Worm (Caenorhabditis elegans): Measurements from ENCODE around the gene ins-1.
A peak's percentile ranks its signal among the peaks of the same experiment; 100 is the strongest.

DNA sequence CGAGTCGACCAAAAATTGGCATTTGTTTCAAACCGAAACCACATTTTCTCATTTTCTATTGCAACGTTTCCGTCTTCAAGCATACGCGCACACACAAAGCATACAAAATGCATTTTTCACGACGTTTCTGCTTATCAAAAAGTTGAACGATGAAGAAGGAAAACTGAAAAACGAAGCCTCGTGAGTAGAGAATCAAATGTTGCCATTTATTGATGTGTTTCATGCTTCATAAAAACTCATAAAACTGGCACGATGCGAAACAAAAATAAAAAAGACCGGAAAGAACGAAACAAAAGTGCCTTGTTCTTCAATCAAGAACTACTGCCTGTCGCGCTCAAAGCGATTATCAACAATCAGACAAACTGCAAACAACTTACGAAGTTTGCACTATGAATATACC, 16.1 kb upstream of the ins-1 start:
- no peak for TF ChIP-seq lin-13 (GFP tag; optimal IDR thresholded peaks at IDR 0.05)
- no peak for TF ChIP-seq mdl-1 (tag; optimal IDR thresholded peaks at IDR 0.05)
- no peak for TF ChIP-seq daf-16 (GFP tag; optimal IDR thresholded peaks at IDR 0.05)
- TF ChIP-seq daf-16 (tag; optimal IDR thresholded peaks at IDR 0.05), result peak; percentile 76
- TF ChIP-seq lsy-2 (tag; optimal IDR thresholded peaks at IDR 0.05), result no peak

Measured in whole organism, L4 larva.